Fruit fly (Drosophila melanogaster): ENCODE data around the gene CG17593.

CG17593 gene

dm6 chr2L:3475948-3476347 is 38.7 kb upstream of the CG17593 start:
- TF ChIP-seq foxo (GFP tag; optimal IDR thresholded peaks at IDR 0.05) (peak in 1 of 2 experiments; percentile 35), fru (GFP tag; optimal IDR thresholded peaks at IDR 0.05) (peak; percentile 41), sage (GFP tag; optimal IDR thresholded peaks at IDR 0.05) (no peak), HLH106 (tag; optimal IDR thresholded peaks at IDR 0.05) (peak; percentile 3), ey (GFP tag; optimal IDR thresholded peaks at IDR 0.05) (peak; percentile 11), GATAd (GFP tag; optimal IDR thresholded peaks at IDR 0.05) (no peak), CG9705 (GFP tag; optimal IDR thresholded peaks at IDR 0.05) (no peak), dmrt93B (GFP tag; optimal IDR thresholded peaks at IDR 0.05) (peak; percentile 10), rgr (GFP tag; optimal IDR thresholded peaks at IDR 0.05) (peak; percentile 27)

dm6 chr2L:3476399-3477056 is 38.1 kb upstream of the CG17593 start:
- TF ChIP-seq Hr83 (GFP tag; optimal IDR thresholded peaks at IDR 0.05; ENCODE audit: poor library complexity, severe bottlenecking) (peak; percentile 9), dmrt93B (GFP tag; optimal IDR thresholded peaks at IDR 0.05) (no peak)

- TF ChIP-seq fru (GFP tag; optimal IDR thresholded peaks at IDR 0.05) = no peak
- TF ChIP-seq Rel (GFP tag; optimal IDR thresholded peaks at IDR 0.05) = no peak
- TF ChIP-seq Rel (tag; optimal IDR thresholded peaks at IDR 0.05) = no peak
- TF ChIP-seq Vsx2 (GFP tag; optimal IDR thresholded peaks at IDR 0.05; ENCODE audit: partially characterized antibody) = no peak
- TF ChIP-seq usp (GFP tag; optimal IDR thresholded peaks at IDR 0.05) = no peak
- TF ChIP-seq woc (GFP tag; optimal IDR thresholded peaks at IDR 0.05) = peak; percentile 10
- no peak for TF ChIP-seq br (GFP tag; optimal IDR thresholded peaks at IDR 0.05)
- peak in 1 of 2 experiments; percentile 1 for TF ChIP-seq foxo (GFP tag; optimal IDR thresholded peaks at IDR 0.05)
- no peak for TF ChIP-seq tai (GFP tag; optimal IDR thresholded peaks at IDR 0.05)
- TF ChIP-seq Myc (optimal IDR thresholded peaks at IDR 0.05) = no peak
- TF ChIP-seq GATAd (GFP tag; optimal IDR thresholded peaks at IDR 0.05) = no peak
- TF ChIP-seq psq (GFP tag; optimal IDR thresholded peaks at IDR 0.05) = no peak
- peak; percentile 2 for TF ChIP-seq sv (GFP tag; optimal IDR thresholded peaks at IDR 0.05)
- TF ChIP-seq h (GFP tag; optimal IDR thresholded peaks at IDR 0.05) = no peak
- TF ChIP-seq Mio (GFP tag; optimal IDR thresholded peaks at IDR 0.05) = no peak
- no peak for TF ChIP-seq OdsH (GFP tag; optimal IDR thresholded peaks at IDR 0.05)
- no peak for TF ChIP-seq sage (GFP tag; optimal IDR thresholded peaks at IDR 0.05)
- no peak for TF ChIP-seq CG9705 (GFP tag; optimal IDR thresholded peaks at IDR 0.05)
- no peak for TF ChIP-seq jim (GFP tag; optimal IDR thresholded peaks at IDR 0.05)
- no peak for TF ChIP-seq brk (GFP tag; optimal IDR thresholded peaks at IDR 0.05)
- no peak for TF ChIP-seq pan (optimal IDR thresholded peaks at IDR 0.05)
- TF ChIP-seq Hr83 (GFP tag; optimal IDR thresholded peaks at IDR 0.05; ENCODE audit: poor library complexity, severe bottlenecking) = no peak
These were observed 37.5 kb upstream of the CG17593 start for dm6 chr2L:3477057-3477755.

- TF ChIP-seq sv (GFP tag; optimal IDR thresholded peaks at IDR 0.05) (peak; percentile 71), Rel (GFP tag; optimal IDR thresholded peaks at IDR 0.05) (peak; percentile 56), Rel (tag; optimal IDR thresholded peaks at IDR 0.05) (peak; percentile 55), woc (GFP tag; optimal IDR thresholded peaks at IDR 0.05) (peak; percentile 39), Sp1 (GFP tag; optimal IDR thresholded peaks at IDR 0.05) (peak; percentile 30), Hr78 (GFP tag; optimal IDR thresholded peaks at IDR 0.05) (no peak), dmrt93B (GFP tag; optimal IDR thresholded peaks at IDR 0.05) (no peak), Hr83 (GFP tag; optimal IDR thresholded peaks at IDR 0.05; ENCODE audit: poor library complexity, severe bottlenecking) (peak; percentile 96), CG32264 (GFP tag; optimal IDR thresholded peaks at IDR 0.05) (no peak), dsf (GFP tag; optimal IDR thresholded peaks at IDR 0.05; ENCODE audit: borderline replicate concordance) (peak; percentile 31), dl (GFP tag; optimal IDR thresholded peaks at IDR 0.05; ENCODE audit: insufficient read depth in 1 of 2, partially characterized antibody in 2 of 2) (peak; percentile 68 to 86), lola (GFP tag; optimal IDR thresholded peaks at IDR 0.05) (no peak), foxo (GFP tag; optimal IDR thresholded peaks at IDR 0.05) (peak; percentile 49 to 66), brk (GFP tag; optimal IDR thresholded peaks at IDR 0.05) (no peak), fru (GFP tag; optimal IDR thresholded peaks at IDR 0.05) (peak; percentile 72), Dif (GFP tag; optimal IDR thresholded peaks at IDR 0.05; ENCODE audit: partially characterized antibody) (peak; percentile 91), Vsx2 (GFP tag; optimal IDR thresholded peaks at IDR 0.05; ENCODE audit: partially characterized antibody) (peak; percentile 83), usp (GFP tag; optimal IDR thresholded peaks at IDR 0.05) (no peak), HLH106 (tag; optimal IDR thresholded peaks at IDR 0.05) (no peak), br (GFP tag; optimal IDR thresholded peaks at IDR 0.05) (peak; percentile 61), h (GFP tag; optimal IDR thresholded peaks at IDR 0.05) (peak; percentile 74), tai (GFP tag; optimal IDR thresholded peaks at IDR 0.05) (no peak), pan (optimal IDR thresholded peaks at IDR 0.05) (no peak), CrebA (GFP tag; optimal IDR thresholded peaks at IDR 0.05; ENCODE audit: borderline replicate concordance) (peak; percentile 59), jim (GFP tag; optimal IDR thresholded peaks at IDR 0.05) (peak; percentile 89), Myc (optimal IDR thresholded peaks at IDR 0.05) (no peak), Hnf4 (GFP tag; optimal IDR thresholded peaks at IDR 0.05) (peak; percentile 90), sage (GFP tag; optimal IDR thresholded peaks at IDR 0.05) (no peak), psq (GFP tag; optimal IDR thresholded peaks at IDR 0.05) (peak; percentile 56), rgr (GFP tag; optimal IDR thresholded peaks at IDR 0.05) (peak; percentile 75), Dfd (GFP tag; optimal IDR thresholded peaks at IDR 0.05) (no peak), GATAd (GFP tag; optimal IDR thresholded peaks at IDR 0.05) (peak; percentile 35)
These were observed 36.4 kb upstream of the CG17593 start, which contains the start of gene Thor for dm6 chr2L:3478034-3478880. Gene Thor, plus strand, starts transcription at chr2L:3478434.
